Fruit fly (Drosophila melanogaster) whole organism, wandering third instar larva: ENCODE measurements around the gene Rrp40.

Experiments
- CG32264 ChIP-seq: fragments of 200-800 bp; sonication (Bioruptor generic); optimal IDR thresholded peaks from 2 replicates; lab custom pipeline; 2016; ENCODE audit warnings: missing biosample characterization, missing genetic modification characterization
- HLH106 ChIP-seq: fragments of 200-800 bp; optimal IDR thresholded peaks from 3 replicates; lab custom pipeline; 2019; ENCODE audit warnings: missing biosample characterization, mild to moderate bottlenecking, missing genetic modification characterization, moderate library complexity
- Hnf4 ChIP-seq: fragments of 200-800 bp; sonication (Bioruptor generic); optimal IDR thresholded peaks from 2 replicates; lab custom pipeline; 2016; ENCODE audit warnings: missing biosample characterization, mild to moderate bottlenecking, missing genetic modification characterization
- N ChIP-seq: fragments of >200 bp; optimal IDR thresholded peaks from 2 replicates; lab custom pipeline; 2018; ENCODE audit warnings: missing biosample characterization, missing external identifiers, missing genetic modification characterization
- Vsx2 ChIP-seq: fragments of 200-300, 225-300 bp; sonication (Bioruptor generic); optimal IDR thresholded peaks from 2 replicates; lab custom pipeline; 2018; ENCODE audit warnings: missing biosample characterization, missing genetic modification characterization; ENCODE audit not compliant: partially characterized antibody
- br ChIP-seq: fragments of 200-800 bp; sonication (Bioruptor generic); optimal IDR thresholded peaks from 2 replicates; lab custom pipeline; 2016; ENCODE audit warnings: missing biosample characterization, missing genetic modification characterization
- foxo ChIP-seq, 2 experiments: fragments of 200-800 bp; sonication (Bioruptor generic); optimal IDR thresholded peaks; 2 replicates in 1 of 2; 3 replicates in 1 of 2; lab custom pipeline; 2016 to 2017; ENCODE audit warnings: missing biosample characterization in 2 of 2, missing genetic modification characterization in 2 of 2
- fru ChIP-seq: fragments of 200-800 bp; sonication (Bioruptor generic); optimal IDR thresholded peaks from 3 replicates; lab custom pipeline; 2016; ENCODE audit warnings: missing biosample characterization, mild to moderate bottlenecking, missing genetic modification characterization
- h ChIP-seq: fragments of 200-800 bp; sonication (Bioruptor generic); optimal IDR thresholded peaks from 3 replicates; lab custom pipeline; 2016; ENCODE audit warnings: missing biosample characterization, mild to moderate bottlenecking, missing genetic modification characterization
- jim ChIP-seq: fragments of 175-275, 200-325 bp; sonication (Bioruptor generic); optimal IDR thresholded peaks from 2 replicates; lab custom pipeline; 2016; ENCODE audit warnings: missing biosample characterization, mild to moderate bottlenecking, missing genetic modification characterization
- lola ChIP-seq: fragments of >200 bp; optimal IDR thresholded peaks from 2 replicates; lab custom pipeline; 2017; ENCODE audit warnings: missing biosample characterization, missing genetic modification characterization
- sage ChIP-seq: fragments of 200-800 bp; sonication (Bioruptor generic); optimal IDR thresholded peaks from 2 replicates; lab custom pipeline; 2016; ENCODE audit warnings: missing biosample characterization, mild to moderate bottlenecking, missing genetic modification characterization
- sv ChIP-seq: fragments of 200-800 bp; sonication (Bioruptor generic); optimal IDR thresholded peaks from 3 replicates; lab custom pipeline; 2016; ENCODE audit warnings: missing biosample characterization, missing genetic modification characterization

- TF ChIP-seq jim (no peak), sv (GFP tag; lab: Kevin White, UChicago) (no peak), CG32264 (GFP tag; lab: Kevin White, UChicago) (no peak), lola (no peak), fru (GFP tag; lab: Kevin White, UChicago) (no peak), HLH106 (tag; lab: Kevin White, UChicago) (peak; percentile 26), Hnf4 (GFP tag; lab: Kevin White, UChicago) (no peak), h (GFP tag; lab: Kevin White, UChicago) (peak; percentile 81), br (no peak), N (GFP tag; lab: Kevin White, UChicago) (no peak), foxo (GFP tag; optimal IDR thresholded peaks at IDR 0.05; lab: Kevin White, UChicago) (no peak), Vsx2 (GFP tag; lab: Kevin White, UChicago) (no peak), sage (GFP tag; lab: Kevin White, UChicago) (no peak)
Observed at dm6 chr2L:1720846-1721506, 7.6 kb upstream of the Rrp40 start.
